Worm (Caenorhabditis elegans) whole organism, L4/young adult: ENCODE data around the gene hrg-6.

Source experiments
- W03F9.2 ChIP-seq: fragments of 150-350 bp; optimal IDR thresholded peaks from 2 replicates; lab custom pipeline; 2014; ENCODE audit warnings: missing biosample characterization, missing genetic modification characterization
- dao-5 ChIP-seq: sonication (generic microtip); optimal IDR thresholded peaks from 2 replicates; lab custom pipeline; 2016; ENCODE audit warnings: missing genotype, missing genetic modification characterization, moderate library complexity, missing compliant biosample characterization
- him-1 ChIP-seq: sonication (generic microtip); optimal IDR thresholded peaks from 2 replicates; lab custom pipeline; 2016; ENCODE audit warnings: missing genotype, missing genetic modification reagents, missing genetic modification characterization, missing compliant biosample characterization

ce11 chrIV:11025941-11026340, 6.4 kb upstream of the hrg-6 start:
- no peak for TF ChIP-seq dao-5 (tag; lab: Kevin White, UChicago)
- TF ChIP-seq W03F9.2 (tag; lab: Kevin White, UChicago), result no peak
- TF ChIP-seq him-1 (tag; lab: Kevin White, UChicago), result no peak
